Fruit fly (Drosophila melanogaster) whole organism, embryonic: ENCODE results near the gene CG8191.

ENCODE experiments used
- Atf6 ChIP-seq: fragments of 200-800 bp; sonication (Bioruptor generic); IDR thresholded peaks from 2 replicates; pipeline ENCODE4 v1.3.6; 2022; ENCODE audit warnings: missing biosample characterization, missing genetic modification characterization
- BEAF-32 ChIP-seq: fragments of 200-800 bp; sonication (Bioruptor generic); optimal IDR thresholded peaks from 3 replicates; lab custom pipeline; 2017; ENCODE audit warnings: missing biosample characterization, missing genetic modification characterization, mild to moderate bottlenecking, moderate library complexity, missing genetic modification reagents
- CG10654 ChIP-seq: fragments of 200-800 bp; sonication (Bioruptor generic); optimal IDR thresholded peaks from 2 replicates; lab custom pipeline; 2016; ENCODE audit warnings: missing biosample characterization, missing genetic modification characterization
- CG12659 ChIP-seq: fragments of 200-800 bp; sonication (Bioruptor generic); optimal IDR thresholded peaks from 3 replicates; lab custom pipeline; 2017; ENCODE audit warnings: mild to moderate bottlenecking, missing biosample characterization, missing genetic modification reagents, missing genetic modification characterization
- CG13424 ChIP-seq: fragments of 200-800 bp; sonication (Bioruptor generic); optimal IDR thresholded peaks from 2 replicates; lab custom pipeline; 2019; ENCODE audit warnings: missing biosample characterization, mild to moderate bottlenecking, missing genetic modification characterization, moderate library complexity
- CG14441 ChIP-seq: fragments of 200-800 bp; sonication (Bioruptor generic); IDR thresholded peaks from 2 replicates; pipeline ENCODE4 v1.3.6; 2022; ENCODE audit warnings: missing biosample characterization, missing genetic modification characterization
- CG15073 ChIP-seq: fragments of 200-800 bp; sonication (Bioruptor generic); optimal IDR thresholded peaks from 2 replicates; lab custom pipeline; 2016; ENCODE audit warnings: missing biosample characterization, missing genetic modification characterization
- CG1529 ChIP-seq: fragments of 200-800 bp; sonication (Bioruptor generic); optimal IDR thresholded peaks from 3 replicates; lab custom pipeline; 2018; ENCODE audit warnings: missing biosample characterization, missing genetic modification characterization
- CG15479 ChIP-seq: fragments of 200-800 bp; sonication (Bioruptor generic); optimal IDR thresholded peaks from 3 replicates; lab custom pipeline; 2019; ENCODE audit warnings: missing biosample characterization, mild to moderate bottlenecking, missing genetic modification characterization, moderate library complexity
- CG1602 ChIP-seq: fragments of 200-800 bp; sonication (Bioruptor generic); optimal IDR thresholded peaks from 3 replicates; lab custom pipeline; 2016; ENCODE audit warnings: missing biosample characterization, missing genetic modification characterization
- CG17186 ChIP-seq: fragments of 200-800 bp; sonication (Bioruptor generic); optimal IDR thresholded peaks from 3 replicates; lab custom pipeline; 2017; ENCODE audit warnings: missing biosample characterization, missing genetic modification reagents, missing genetic modification characterization
- CG17612 ChIP-seq: fragments of 200-800 bp; sonication (Bioruptor generic); IDR thresholded peaks from 2 replicates; pipeline ENCODE4 v1.3.6; 2022; ENCODE audit warnings: missing biosample characterization, missing genetic modification characterization
- CG18764 ChIP-seq: fragments of 200-800 bp; sonication (Bioruptor generic); optimal IDR thresholded peaks from 3 replicates; lab custom pipeline; 2016; ENCODE audit warnings: missing biosample characterization, missing genetic modification characterization
- CG2678 ChIP-seq: fragments of 200-800 bp; sonication (Bioruptor generic); optimal IDR thresholded peaks from 3 replicates; lab custom pipeline; 2019; ENCODE audit warnings: missing biosample characterization, mild to moderate bottlenecking, missing genetic modification characterization, moderate library complexity
- CG2712 ChIP-seq: fragments of 200-800 bp; optimal IDR thresholded peaks from 3 replicates; lab custom pipeline; 2019; ENCODE audit warnings: missing biosample characterization, mild to moderate bottlenecking, missing genetic modification characterization, moderate library complexity
- CG30020 ChIP-seq: fragments of 200-800 bp; optimal IDR thresholded peaks from 2 replicates; lab custom pipeline; 2019; ENCODE audit warnings: missing biosample characterization, mild to moderate bottlenecking, missing genetic modification characterization, moderate library complexity
- CG31224 ChIP-seq: fragments of 200-800 bp; sonication (Bioruptor generic); IDR thresholded peaks from 2 replicates; pipeline ENCODE4 v1.3.6; 2022; ENCODE audit warnings: missing biosample characterization, missing genetic modification characterization
- CG4328 ChIP-seq: fragments of 200-800 bp; sonication (Bioruptor generic); optimal IDR thresholded peaks from 3 replicates; lab custom pipeline; 2017; ENCODE audit warnings: missing biosample characterization, missing genetic modification reagents, missing genetic modification characterization
- CG43689 ChIP-seq: fragments of 200-800 bp; sonication (Bioruptor generic); IDR thresholded peaks from 2 replicates; pipeline ENCODE4 v1.3.6; 2022; ENCODE audit warnings: missing biosample characterization, missing genetic modification characterization
- CG4404 ChIP-seq: fragments of 200-800 bp; sonication (Bioruptor generic); IDR thresholded peaks from 2 replicates; pipeline ENCODE4 v1.3.6; 2022; ENCODE audit warnings: missing biosample characterization, missing genetic modification characterization
- CG4424 ChIP-seq: fragments of 200-800 bp; sonication (Bioruptor generic); optimal IDR thresholded peaks from 3 replicates; lab custom pipeline; 2016; ENCODE audit warnings: missing biosample characterization, missing genetic modification characterization
- CG7357 ChIP-seq: fragments of 200-800 bp; sonication (Bioruptor generic); IDR thresholded peaks from 3 replicates; pipeline ENCODE4 v1.3.6; 2022; ENCODE audit warnings: missing biosample characterization, missing genetic modification characterization
- CG9215 ChIP-seq: fragments of 200-800 bp; sonication (Bioruptor generic); IDR thresholded peaks from 2 replicates; pipeline ENCODE4 v1.3.6; 2022; ENCODE audit warnings: missing biosample characterization, missing genetic modification characterization
- CTCF ChIP-seq: fragments of 200-800 bp; sonication (Bioruptor generic); optimal IDR thresholded peaks from 2 replicates; lab custom pipeline; 2017; ENCODE audit warnings: missing biosample characterization, mild to moderate bottlenecking, missing genetic modification characterization, moderate library complexity
- Dad ChIP-seq: fragments of 200-800 bp; sonication (Bioruptor generic); optimal IDR thresholded peaks from 3 replicates; lab custom pipeline; 2016; ENCODE audit warnings: missing biosample characterization, missing genetic modification characterization
- Fer1 ChIP-seq: fragments of 200-800 bp; sonication (Bioruptor generic); optimal IDR thresholded peaks from 2 replicates; lab custom pipeline; 2017; ENCODE audit warnings: missing biosample characterization, mild to moderate bottlenecking, missing genetic modification characterization
- H2.0 ChIP-seq: fragments of 200-800 bp; sonication (Bioruptor generic); IDR thresholded peaks from 2 replicates; pipeline ENCODE4 v1.3.6; 2022; ENCODE audit warnings: missing biosample characterization, missing genetic modification characterization
- HmgZ ChIP-seq: fragments of 200-800 bp; sonication (Bioruptor generic); optimal IDR thresholded peaks from 2 replicates; lab custom pipeline; 2018; ENCODE audit warnings: missing biosample characterization, mild to moderate bottlenecking, missing genetic modification characterization
- MBD-R2 ChIP-seq: fragments of 200-800 bp; sonication (Bioruptor generic); IDR thresholded peaks from 2 replicates; pipeline ENCODE4 v1.3.6; 2022; ENCODE audit warnings: missing biosample characterization, missing genetic modification characterization
- NC2α ChIP-seq: fragments of 200-800 bp; sonication (Bioruptor generic); optimal IDR thresholded peaks from 2 replicates; lab custom pipeline; 2016; ENCODE audit warnings: missing biosample characterization, missing genetic modification characterization
- NFAT ChIP-seq: fragments of 200-800 bp; sonication (Bioruptor generic); IDR thresholded peaks from 2 replicates; pipeline ENCODE4 v1.3.6; 2022; ENCODE audit warnings: missing biosample characterization, missing genetic modification characterization
- Nf-YB ChIP-seq: fragments of 200-800 bp; sonication (Bioruptor generic); optimal IDR thresholded peaks from 3 replicates; lab custom pipeline; 2019; ENCODE audit warnings: missing biosample characterization, mild to moderate bottlenecking, missing genetic modification characterization, moderate library complexity
- NfI ChIP-seq: fragments of 200-800 bp; sonication (Bioruptor generic); optimal IDR thresholded peaks from 3 replicates; lab custom pipeline; 2018; ENCODE audit warnings: missing biosample characterization, mild to moderate bottlenecking, missing genetic modification characterization, moderate library complexity
- Opbp ChIP-seq: fragments of 200-800 bp; sonication (Bioruptor generic); IDR thresholded peaks from 3 replicates; pipeline ENCODE4 v1.3.6; 2022; ENCODE audit warnings: missing biosample characterization, missing genetic modification characterization; ENCODE audit not compliant: partially characterized antibody
- abd-A ChIP-seq: fragments of 200-800 bp; sonication (Bioruptor generic); optimal IDR thresholded peaks from 3 replicates; lab custom pipeline; 2019; ENCODE audit warnings: missing biosample characterization, mild to moderate bottlenecking, missing genetic modification characterization, moderate library complexity
- ase ChIP-seq: fragments of 200-800 bp; sonication (Bioruptor generic); IDR thresholded peaks from 3 replicates; pipeline ENCODE4 v1.3.6; 2022; ENCODE audit warnings: missing biosample characterization, missing genetic modification characterization
- br ChIP-seq: fragments of >200 bp; optimal IDR thresholded peaks from 2 replicates; lab custom pipeline; 2017
- cad ChIP-seq: fragments of >200 bp; optimal IDR thresholded peaks from 2 replicates; lab custom pipeline; 2017; ENCODE audit warnings: missing biosample characterization, missing genetic modification characterization
- chinmo ChIP-seq: fragments of 200-800 bp; sonication (Bioruptor generic); IDR thresholded peaks from 4 replicates; pipeline ENCODE4 v1.3.6; 2022; ENCODE audit warnings: missing biosample characterization, missing genetic modification characterization; ENCODE audit not compliant: partially characterized antibody
- chm ChIP-seq: fragments of 200-800 bp; sonication (Bioruptor generic); IDR thresholded peaks from 2 replicates; pipeline ENCODE4 v1.3.6; 2022; ENCODE audit warnings: missing biosample characterization, missing genetic modification characterization
- ci ChIP-seq: fragments of 200-800 bp; sonication (Bioruptor generic); IDR thresholded peaks from 3 replicates; pipeline ENCODE4 v1.3.6; 2022; ENCODE audit warnings: missing biosample characterization, missing genetic modification characterization
- corto ChIP-seq: fragments of 200-800 bp; sonication (Bioruptor generic); optimal IDR thresholded peaks from 2 replicates; lab custom pipeline; 2016; ENCODE audit warnings: missing biosample characterization, mild to moderate bottlenecking, missing genetic modification characterization, moderate library complexity
- eve ChIP-seq, 2 experiments: fragments of >200 bp; optimal IDR thresholded peaks; 2 replicates each; lab custom pipeline; 2017; ENCODE audit warnings: missing biosample characterization in 2 of 2, missing genetic modification characterization in 2 of 2
- grau ChIP-seq: fragments of 200-800 bp; optimal IDR thresholded peaks from 3 replicates; lab custom pipeline; 2019; ENCODE audit warnings: missing biosample characterization, mild to moderate bottlenecking, missing genetic modification characterization, moderate library complexity
- grn ChIP-seq: fragments of 200-800 bp; sonication (Bioruptor generic); optimal IDR thresholded peaks from 3 replicates; lab custom pipeline; 2017; ENCODE audit warnings: missing biosample characterization, missing genetic modification characterization
- gro ChIP-seq: fragments of 200-800 bp; sonication (Bioruptor generic); optimal IDR thresholded peaks from 2 replicates; lab custom pipeline; 2016; ENCODE audit warnings: missing biosample characterization, missing genetic modification characterization
- insv ChIP-seq, 2 experiments: fragments of 200-800 bp; sonication (Bioruptor generic); optimal IDR thresholded peaks; 3 replicates each; lab custom pipeline; 2016 to 2018; ENCODE audit warnings: missing biosample characterization in 2 of 2, missing genetic modification characterization in 2 of 2
- nau ChIP-seq: fragments of 200-800 bp; sonication (Bioruptor generic); optimal IDR thresholded peaks from 3 replicates; lab custom pipeline; 2017; ENCODE audit warnings: missing biosample characterization, mild to moderate bottlenecking, missing genetic modification characterization, missing genetic modification reagents
- otp ChIP-seq: fragments of 200-800 bp; sonication (Bioruptor generic); IDR thresholded peaks from 3 replicates; pipeline ENCODE4, ENCODE4 v1.3.6; 2022; ENCODE audit warnings: missing biosample characterization, missing genetic modification characterization
- seq ChIP-seq: fragments of 200-800 bp; sonication (Bioruptor generic); IDR thresholded peaks from 2 replicates; pipeline ENCODE4 v1.3.6; 2022; ENCODE audit warnings: missing biosample characterization, missing genetic modification characterization
- so ChIP-seq: fragments of 200-800 bp; sonication (Bioruptor generic); IDR thresholded peaks from 3 replicates; pipeline ENCODE4 v1.3.6; 2022; ENCODE audit warnings: missing biosample characterization, missing genetic modification characterization
- sob ChIP-seq: fragments of 200-800 bp; sonication (Bioruptor generic); IDR thresholded peaks from 2 replicates; pipeline ENCODE4 v1.3.6; 2022; ENCODE audit warnings: missing biosample characterization, missing genetic modification characterization
- tna ChIP-seq: fragments of 200-800 bp; sonication (Bioruptor generic); IDR thresholded peaks from 2 replicates; pipeline ENCODE4 v1.3.6; 2022; ENCODE audit warnings: missing biosample characterization, missing genetic modification characterization; ENCODE audit not compliant: partially characterized antibody
- zfh1 ChIP-seq: fragments of 200-800 bp; sonication (Bioruptor generic); IDR thresholded peaks from 3 replicates; pipeline ENCODE4 v1.3.6; 2022; ENCODE audit warnings: missing biosample characterization, missing genetic modification characterization

Gene CG8191

dm6 chrX:15748945-15749344 is 17.0 kb downstream of the CG8191 start, which contains the start of gene Mvd (continued):
- TF ChIP-seq CG2678 (tag; lab: Kevin White, UChicago) (no peak), abd-A (tag; lab: Kevin White, UChicago) (no peak), eve (GFP tag; optimal IDR thresholded peaks at IDR 0.05; lab: Kevin White, UChicago) (no peak), chm (GFP tag; lab: Robert Waterston, UW) (no peak), CG4328 (GFP tag; lab: Kevin White, UChicago) (no peak), CG31224 (GFP tag; lab: Robert Waterston, UW) (no peak), corto (no peak), Fer1 (GFP tag; lab: Kevin White, UChicago) (peak; percentile 39), HmgZ (tag; lab: Kevin White, UChicago) (peak; percentile 74), ase (GFP tag; lab: Robert Waterston, UW) (no peak), CG17612 (no peak), CG14441 (GFP tag; lab: Robert Waterston, UW) (no peak), seq (GFP tag; lab: Robert Waterston, UW) (no peak), zfh1 (GFP tag; lab: Robert Waterston, UW) (0 out of 3 replicates have a peak, but pooled peaks have one; percentile 21), NfI (GFP tag; lab: Kevin White, UChicago) (no peak), H2.0 (GFP tag; lab: Robert Waterston, UW) (no peak), grau (no peak), CG18764 (GFP tag; lab: Kevin White, UChicago) (no peak), CG17186 (GFP tag; lab: Kevin White, UChicago) (peak; percentile 26), nau (no peak), CG43689 (no peak), CG1529 (GFP tag; lab: Kevin White, UChicago) (no peak), CG15479 (GFP tag; lab: Kevin White, UChicago) (no peak), CG12659 (GFP tag; lab: Kevin White, UChicago) (peak; percentile 65), Dad (GFP tag; lab: Kevin White, UChicago) (no peak), CG10654 (GFP tag; lab: Kevin White, UChicago) (no peak), otp (GFP tag; lab: Robert Waterston, UW) (no peak), CG13424 (tag; lab: Kevin White, UChicago) (no peak), CG1602 (no peak), CG30020 (tag; lab: Kevin White, UChicago) (peak; percentile 39), BEAF-32 (peak; percentile 54), NC2α (GFP tag; lab: Kevin White, UChicago) (no peak), CTCF (GFP tag; lab: Kevin White, UChicago) (peak; percentile 68), grn (no peak), gro (GFP tag; lab: Kevin White, UChicago) (peak; percentile 6), insv (GFP tag; optimal IDR thresholded peaks at IDR 0.05; lab: Kevin White, UChicago) (peak in 1 of 2 experiments; percentile 24), CG4404 (GFP tag; lab: Robert Waterston, UW) (no peak), sob (GFP tag; lab: Robert Waterston, UW) (no peak), CG4424 (GFP tag; lab: Kevin White, UChicago) (no peak), NFAT (GFP tag; lab: Robert Waterston, UW) (no peak), Atf6 (no peak), Opbp (GFP tag; lab: Robert Waterston, UW) (peak; percentile 69), CG9215 (GFP tag; lab: Robert Waterston, UW) (no peak), ci (GFP tag; lab: Robert Waterston, UW) (no peak), Nf-YB (GFP tag; lab: Kevin White, UChicago) (no peak), br (no peak), MBD-R2 (GFP tag; lab: Robert Waterston, UW) (peak; percentile 78), CG15073 (GFP tag; lab: Kevin White, UChicago) (no peak), chinmo (GFP tag; lab: Robert Waterston, UW) (0 out of 4 replicates have a peak, but pooled peaks have one; percentile 37), CG7357 (GFP tag; lab: Robert Waterston, UW) (no peak), so (GFP tag; lab: Robert Waterston, UW) (no peak), tna (no peak), cad (no peak), CG2712 (peak; percentile 45)
